Worm (Caenorhabditis elegans) whole organism, L3 larva: ENCODE measurements around the gene mtm-3.
A peak's percentile ranks its signal among the peaks of the same experiment; 100 is the strongest.

ENCODE experiments used
- R02D3.7 ChIP-seq: fragments of 150-350 bp; optimal IDR thresholded peaks from 2 replicates; lab custom pipeline; 2014; ENCODE audit warnings: missing biosample characterization, missing genetic modification characterization
- ZK546.5 ChIP-seq: sonication (generic microtip); optimal IDR thresholded peaks from 2 replicates; lab custom pipeline; 2017; ENCODE audit warnings: missing biosample characterization, missing genetic modification characterization
- ama-1 ChIP-seq: fragments of 150-350 bp; optimal IDR thresholded peaks from 2 replicates; lab custom pipeline; 2018
- ceh-16 ChIP-seq: sonication (generic microtip); optimal IDR thresholded peaks from 2 replicates; lab custom pipeline; 2017; ENCODE audit warnings: missing biosample characterization, missing genetic modification characterization
- ceh-28 ChIP-seq: fragments of 150-350 bp; optimal IDR thresholded peaks from 2 replicates; lab custom pipeline; 2014; ENCODE audit warnings: missing biosample characterization, missing genetic modification reagents, missing genetic modification characterization
- ceh-82 ChIP-seq: fragments of 150-350 bp; optimal IDR thresholded peaks from 2 replicates; lab custom pipeline; 2014; ENCODE audit warnings: missing biosample characterization, missing genetic modification characterization
- daf-12 ChIP-seq: fragments of 150-350 bp; optimal IDR thresholded peaks from 2 replicates; lab custom pipeline; 2014; ENCODE audit warnings: missing biosample characterization, missing genetic modification reagents, missing genetic modification characterization
- egl-5 ChIP-seq: fragments of 150-350 bp; optimal IDR thresholded peaks from 2 replicates; lab custom pipeline; 2017; ENCODE audit warnings: missing biosample characterization, missing genetic modification reagents, missing genetic modification characterization, inconsistent platforms
- elt-1 ChIP-seq: fragments of 150-350 bp; optimal IDR thresholded peaks from 2 replicates; lab custom pipeline; 2014; ENCODE audit warnings: missing biosample characterization, missing genetic modification characterization
- elt-2 ChIP-seq: sonication (generic microtip); optimal IDR thresholded peaks from 2 replicates; lab custom pipeline; 2016; ENCODE audit warnings: missing genetic modification reagents, mild to moderate bottlenecking, missing genetic modification characterization, missing compliant biosample characterization
- elt-3 ChIP-seq, 3 experiments: fragments of 150-350 bp in 1 of 3; sonication (generic microtip) in 2 of 3; optimal IDR thresholded peaks; 2 replicates in 2 of 3; 4 replicates in 1 of 3; lab custom pipeline; 2014 to 2017; ENCODE audit warnings: missing biosample characterization in 3 of 3, missing genetic modification characterization in 3 of 3
- eor-1 ChIP-seq, 2 experiments: fragments of 150-350 bp; optimal IDR thresholded peaks; 2 replicates each; lab custom pipeline; 2014 to 2018; ENCODE audit warnings: missing biosample characterization in 2 of 2, missing genetic modification characterization in 2 of 2
- fkh-2 ChIP-seq: fragments of 150-350 bp; optimal IDR thresholded peaks from 2 replicates; lab custom pipeline; 2014; ENCODE audit warnings: missing biosample characterization, missing genetic modification reagents, missing genetic modification characterization
- hmg-11 ChIP-seq: sonication (generic microtip); optimal IDR thresholded peaks from 2 replicates; lab custom pipeline; 2016; ENCODE audit warnings: missing genetic modification characterization, missing compliant biosample characterization
- jun-1 ChIP-seq: fragments of 150-350 bp; optimal IDR thresholded peaks from 2 replicates; lab custom pipeline; 2014; ENCODE audit warnings: missing biosample characterization, missing genetic modification reagents, missing genetic modification characterization
- lin-39 ChIP-seq: fragments of 150-350 bp; optimal IDR thresholded peaks from 2 replicates; lab custom pipeline; 2018; ENCODE audit warnings: missing biosample characterization, missing genetic modification reagents, missing genetic modification characterization
- mdl-1 ChIP-seq: fragments of 150-350 bp; optimal IDR thresholded peaks from 2 replicates; lab custom pipeline; 2014; ENCODE audit warnings: missing biosample characterization, missing genetic modification characterization
- mml-1 ChIP-seq: fragments of 150-350 bp; sonication (generic microtip); optimal IDR thresholded peaks from 3 replicates; lab custom pipeline; 2014; ENCODE audit warnings: missing biosample characterization, missing genetic modification characterization
- nfya-1 ChIP-seq: sonication (generic microtip); optimal IDR thresholded peaks from 2 replicates; lab custom pipeline; 2017; ENCODE audit warnings: missing genetic modification characterization, mild to moderate bottlenecking, missing compliant biosample characterization, antibody characterized with exemption, moderate library complexity; ENCODE audit not compliant: insufficient read depth
- nhr-11 ChIP-seq: fragments of 150-350 bp; optimal IDR thresholded peaks from 2 replicates; lab custom pipeline; 2014; ENCODE audit warnings: missing biosample characterization, missing genetic modification characterization
- nhr-12 ChIP-seq: fragments of 150-350 bp; optimal IDR thresholded peaks from 2 replicates; lab custom pipeline; 2014; ENCODE audit warnings: missing biosample characterization, missing genetic modification characterization
- nhr-237 ChIP-seq: fragments of 150-350 bp; optimal IDR thresholded peaks from 2 replicates; lab custom pipeline; 2014; ENCODE audit warnings: missing biosample characterization, missing genetic modification characterization
- nhr-25 ChIP-seq: sonication (generic microtip); optimal IDR thresholded peaks from 2 replicates; lab custom pipeline; 2017; ENCODE audit warnings: missing biosample characterization, missing genetic modification characterization
- nhr-28 ChIP-seq: fragments of 150-350 bp; optimal IDR thresholded peaks from 2 replicates; lab custom pipeline; 2014; ENCODE audit warnings: missing biosample characterization, missing genetic modification characterization
- nhr-43 ChIP-seq: sonication (generic microtip); optimal IDR thresholded peaks from 2 replicates; lab custom pipeline; 2016; ENCODE audit warnings: mild to moderate bottlenecking, missing genetic modification characterization, missing compliant biosample characterization; ENCODE audit not compliant: poor library complexity, severe bottlenecking
- nhr-67 ChIP-seq: fragments of 150-350 bp; optimal IDR thresholded peaks from 2 replicates; lab custom pipeline; 2014; ENCODE audit warnings: missing biosample characterization, missing genetic modification characterization
- nhr-76 ChIP-seq: fragments of 150-350 bp; sonication (generic microtip); optimal IDR thresholded peaks from 5 replicates; lab custom pipeline; 2014; ENCODE audit warnings: missing biosample characterization, missing genetic modification characterization
- pha-4 ChIP-seq: fragments of 150-350 bp; optimal IDR thresholded peaks from 2 replicates; lab custom pipeline; 2014; ENCODE audit warnings: missing biosample characterization, missing genetic modification reagents, missing genetic modification characterization
- pqm-1 ChIP-seq: fragments of 150-350 bp; optimal IDR thresholded peaks from 2 replicates; lab custom pipeline; 2017; ENCODE audit warnings: missing biosample characterization, missing genetic modification characterization, inconsistent platforms
- skn-1 ChIP-seq: fragments of 150-350 bp; optimal IDR thresholded peaks from 2 replicates; lab custom pipeline; 2014; ENCODE audit warnings: missing biosample characterization, missing genetic modification characterization
- tbx-2 ChIP-seq: sonication (generic microtip); optimal IDR thresholded peaks from 2 replicates; lab custom pipeline; 2016; ENCODE audit warnings: mild to moderate bottlenecking, missing genetic modification characterization, missing compliant biosample characterization
- unc-39 ChIP-seq: sonication (generic microtip); optimal IDR thresholded peaks from 4 replicates; lab custom pipeline; 2017; ENCODE audit warnings: missing biosample characterization, missing genetic modification characterization
- unc-62 ChIP-seq: fragments of 150-350 bp; sonication (generic microtip); optimal IDR thresholded peaks from 4 replicates; lab custom pipeline; 2014; ENCODE audit warnings: missing biosample characterization, missing genetic modification reagents, missing genetic modification characterization
- zag-1 ChIP-seq: fragments of 150-350 bp; optimal IDR thresholded peaks from 2 replicates; lab custom pipeline; 2014; ENCODE audit warnings: missing biosample characterization, missing genetic modification characterization
- ztf-4 ChIP-seq: fragments of 150-350 bp; optimal IDR thresholded peaks from 2 replicates; lab custom pipeline; 2014; ENCODE audit warnings: missing biosample characterization, missing genetic modification characterization

Gene mtm-3

ce11 chrIII:3783914-3784313 is 16.4 kb downstream of the mtm-3 start:
- TF ChIP-seq elt-1 (tag; lab: Kevin White, UChicago) (peak; percentile 49), lin-39 (peak; percentile 30), nfya-1 (no peak)

ce11 chrIII:3782853-3783252 is 17.4 kb downstream of the mtm-3 start:
- TF ChIP-seq nhr-28 (tag; lab: Kevin White, UChicago) (no peak), jun-1 (tag; lab: Kevin White, UChicago) (no peak), egl-5 (tag; lab: Kevin White, UChicago) (no peak), elt-2 (tag; lab: Kevin White, UChicago) (no peak), skn-1 (tag; lab: Kevin White, UChicago) (no peak), R02D3.7 (no peak), hmg-11 (tag; lab: Kevin White, UChicago) (no peak), lin-39 (peak; percentile 19), nhr-12 (tag; lab: Kevin White, UChicago) (no peak), nhr-237 (tag; lab: Kevin White, UChicago) (no peak), fkh-2 (tag; lab: Kevin White, UChicago) (no peak), mdl-1 (tag; lab: Kevin White, UChicago) (no peak), nhr-25 (tag; lab: Kevin White, UChicago) (no peak), nhr-76 (tag; lab: Kevin White, UChicago) (no peak), nhr-11 (peak; percentile 50), ZK546.5 (no peak), zag-1 (tag; lab: Kevin White, UChicago) (no peak), ztf-4 (tag; lab: Kevin White, UChicago) (no peak), ama-1 (lab: Kevin White, UChicago) (no peak), daf-12 (tag; lab: Kevin White, UChicago) (no peak), ceh-82 (tag; lab: Kevin White, UChicago) (no peak), eor-1 (tag; optimal IDR thresholded peaks at IDR 0.05; lab: Kevin White, UChicago) (no peak), ceh-16 (tag; lab: Kevin White, UChicago) (no peak), nfya-1 (peak; percentile 61)
- TF ChIP-seq, all 47 proteins: peak for 3

- TF ChIP-seq fkh-2 (tag; lab: Kevin White, UChicago) (no peak), skn-1 (tag; lab: Kevin White, UChicago) (no peak), ceh-28 (tag; lab: Kevin White, UChicago) (no peak), pha-4 (tag; lab: Kevin White, UChicago) (no peak), elt-1 (tag; lab: Kevin White, UChicago) (no peak), mdl-1 (tag; lab: Kevin White, UChicago) (no peak), mml-1 (no peak), tbx-2 (no peak), egl-5 (tag; lab: Kevin White, UChicago) (peak; percentile 55), elt-3 (tag; optimal IDR thresholded peaks at IDR 0.05; lab: Kevin White, UChicago) (no peak), nhr-67 (tag; lab: Kevin White, UChicago) (no peak), nhr-76 (tag; lab: Kevin White, UChicago) (no peak), nhr-43 (tag; lab: Kevin White, UChicago) (no peak), nfya-1 (peak; percentile 28), nhr-28 (tag; lab: Kevin White, UChicago) (no peak), pqm-1 (tag; lab: Kevin White, UChicago) (no peak), unc-39 (tag; lab: Kevin White, UChicago) (no peak)
- TF ChIP-seq, all 47 proteins: peak for 2
Observed at ce11 chrIII:3781827-3782226, 18.4 kb downstream of the mtm-3 start.

ce11 chrIII:3774550-3774949 is 25.7 kb downstream of the mtm-3 start:
- TF ChIP-seq nhr-25 (tag; lab: Kevin White, UChicago) (peak; percentile 25), daf-12 (tag; lab: Kevin White, UChicago) (no peak), ZK546.5 (no peak), nfya-1 (no peak), fkh-2 (tag; lab: Kevin White, UChicago) (no peak), jun-1 (tag; lab: Kevin White, UChicago) (no peak), nhr-76 (tag; lab: Kevin White, UChicago) (no peak), unc-62 (GFP tag; lab: Kevin White, UChicago) (peak; percentile 13)
